Worm (Caenorhabditis elegans) whole organism, L3 larva: ENCODE measurements around the gene aagr-1.
"Not testable (repeated sequence)": the region's sequence is repeated elsewhere in the genome, so short reads cannot be mapped to it uniquely, and the experiment has no call there.

Experiments used
- R02D3.7 ChIP-seq: fragments of 150-350 bp; optimal IDR thresholded peaks from 2 replicates; lab custom pipeline; 2014; ENCODE audit warnings: missing biosample characterization, missing genetic modification characterization
- aly-2 ChIP-seq: fragments of 150-350 bp; optimal IDR thresholded peaks from 2 replicates; lab custom pipeline; 2014; ENCODE audit warnings: missing biosample characterization, missing genetic modification characterization
- ama-1 ChIP-seq: fragments of 150-350 bp; optimal IDR thresholded peaks from 2 replicates; lab custom pipeline; 2018
- ceh-16 ChIP-seq: sonication (generic microtip); optimal IDR thresholded peaks from 2 replicates; lab custom pipeline; 2017; ENCODE audit warnings: missing biosample characterization, missing genetic modification characterization
- ceh-28 ChIP-seq: fragments of 150-350 bp; optimal IDR thresholded peaks from 2 replicates; lab custom pipeline; 2014; ENCODE audit warnings: missing biosample characterization, missing genetic modification reagents, missing genetic modification characterization
- ceh-82 ChIP-seq: fragments of 150-350 bp; optimal IDR thresholded peaks from 2 replicates; lab custom pipeline; 2014; ENCODE audit warnings: missing biosample characterization, missing genetic modification characterization
- daf-12 ChIP-seq: fragments of 150-350 bp; optimal IDR thresholded peaks from 2 replicates; lab custom pipeline; 2014; ENCODE audit warnings: missing biosample characterization, missing genetic modification reagents, missing genetic modification characterization
- egl-27 ChIP-seq: sonication (generic microtip); optimal IDR thresholded peaks from 4 replicates; lab custom pipeline; 2017; ENCODE audit warnings: missing biosample characterization, missing genetic modification reagents, missing genetic modification characterization
- egl-5 ChIP-seq: fragments of 150-350 bp; optimal IDR thresholded peaks from 2 replicates; lab custom pipeline; 2017; ENCODE audit warnings: missing biosample characterization, missing genetic modification reagents, missing genetic modification characterization, inconsistent platforms
- elt-2 ChIP-seq: sonication (generic microtip); optimal IDR thresholded peaks from 2 replicates; lab custom pipeline; 2016; ENCODE audit warnings: missing genetic modification reagents, mild to moderate bottlenecking, missing genetic modification characterization, missing compliant biosample characterization
- eor-1 ChIP-seq, 2 experiments: fragments of 150-350 bp; optimal IDR thresholded peaks; 2 replicates each; lab custom pipeline; 2014 to 2018; ENCODE audit warnings: missing biosample characterization in 2 of 2, missing genetic modification characterization in 2 of 2
- fkh-10 ChIP-seq: sonication (generic microtip); optimal IDR thresholded peaks from 2 replicates; lab custom pipeline; 2017; ENCODE audit warnings: missing biosample characterization, missing genetic modification reagents, missing genetic modification characterization
- fkh-2 ChIP-seq: fragments of 150-350 bp; optimal IDR thresholded peaks from 2 replicates; lab custom pipeline; 2014; ENCODE audit warnings: missing biosample characterization, missing genetic modification reagents, missing genetic modification characterization
- fos-1 ChIP-seq: fragments of 150-350 bp; optimal IDR thresholded peaks from 2 replicates; lab custom pipeline; 2014; ENCODE audit warnings: missing biosample characterization, missing genetic modification characterization
- hmg-11 ChIP-seq: sonication (generic microtip); optimal IDR thresholded peaks from 2 replicates; lab custom pipeline; 2016; ENCODE audit warnings: missing genetic modification characterization, missing compliant biosample characterization
- jun-1 ChIP-seq: fragments of 150-350 bp; optimal IDR thresholded peaks from 2 replicates; lab custom pipeline; 2014; ENCODE audit warnings: missing biosample characterization, missing genetic modification reagents, missing genetic modification characterization
- lin-39 ChIP-seq: fragments of 150-350 bp; optimal IDR thresholded peaks from 2 replicates; lab custom pipeline; 2018; ENCODE audit warnings: missing biosample characterization, missing genetic modification reagents, missing genetic modification characterization
- lsy-12 ChIP-seq: sonication (generic microtip); optimal IDR thresholded peaks from 2 replicates; lab custom pipeline; 2016; ENCODE audit warnings: mild to moderate bottlenecking, missing genetic modification characterization, missing compliant biosample characterization
- mdl-1 ChIP-seq: fragments of 150-350 bp; optimal IDR thresholded peaks from 2 replicates; lab custom pipeline; 2014; ENCODE audit warnings: missing biosample characterization, missing genetic modification characterization
- mml-1 ChIP-seq: fragments of 150-350 bp; sonication (generic microtip); optimal IDR thresholded peaks from 3 replicates; lab custom pipeline; 2014; ENCODE audit warnings: missing biosample characterization, missing genetic modification characterization
- nfya-1 ChIP-seq: sonication (generic microtip); optimal IDR thresholded peaks from 2 replicates; lab custom pipeline; 2017; ENCODE audit warnings: missing genetic modification characterization, mild to moderate bottlenecking, missing compliant biosample characterization, antibody characterized with exemption, moderate library complexity; ENCODE audit not compliant: insufficient read depth
- nhr-12 ChIP-seq: fragments of 150-350 bp; optimal IDR thresholded peaks from 2 replicates; lab custom pipeline; 2014; ENCODE audit warnings: missing biosample characterization, missing genetic modification characterization
- nhr-237 ChIP-seq: fragments of 150-350 bp; optimal IDR thresholded peaks from 2 replicates; lab custom pipeline; 2014; ENCODE audit warnings: missing biosample characterization, missing genetic modification characterization
- nhr-25 ChIP-seq: sonication (generic microtip); optimal IDR thresholded peaks from 2 replicates; lab custom pipeline; 2017; ENCODE audit warnings: missing biosample characterization, missing genetic modification characterization
- nhr-28 ChIP-seq: fragments of 150-350 bp; optimal IDR thresholded peaks from 2 replicates; lab custom pipeline; 2014; ENCODE audit warnings: missing biosample characterization, missing genetic modification characterization
- nhr-43 ChIP-seq: sonication (generic microtip); optimal IDR thresholded peaks from 2 replicates; lab custom pipeline; 2016; ENCODE audit warnings: mild to moderate bottlenecking, missing genetic modification characterization, missing compliant biosample characterization; ENCODE audit not compliant: poor library complexity, severe bottlenecking
- nhr-76 ChIP-seq: fragments of 150-350 bp; sonication (generic microtip); optimal IDR thresholded peaks from 5 replicates; lab custom pipeline; 2014; ENCODE audit warnings: missing biosample characterization, missing genetic modification characterization
- pha-4 ChIP-seq: fragments of 150-350 bp; optimal IDR thresholded peaks from 2 replicates; lab custom pipeline; 2014; ENCODE audit warnings: missing biosample characterization, missing genetic modification reagents, missing genetic modification characterization
- sea-2 ChIP-seq: fragments of 150-350 bp; sonication (generic microtip); optimal IDR thresholded peaks from 4 replicates; lab custom pipeline; 2014; ENCODE audit warnings: missing biosample characterization, missing genetic modification reagents, missing genetic modification characterization
- tbx-2 ChIP-seq: sonication (generic microtip); optimal IDR thresholded peaks from 2 replicates; lab custom pipeline; 2016; ENCODE audit warnings: mild to moderate bottlenecking, missing genetic modification characterization, missing compliant biosample characterization
- unc-39 ChIP-seq: sonication (generic microtip); optimal IDR thresholded peaks from 4 replicates; lab custom pipeline; 2017; ENCODE audit warnings: missing biosample characterization, missing genetic modification characterization
- unc-62 ChIP-seq: fragments of 150-350 bp; sonication (generic microtip); optimal IDR thresholded peaks from 4 replicates; lab custom pipeline; 2014; ENCODE audit warnings: missing biosample characterization, missing genetic modification reagents, missing genetic modification characterization
- zag-1 ChIP-seq: fragments of 150-350 bp; optimal IDR thresholded peaks from 2 replicates; lab custom pipeline; 2014; ENCODE audit warnings: missing biosample characterization, missing genetic modification characterization
- ztf-4 ChIP-seq: fragments of 150-350 bp; optimal IDR thresholded peaks from 2 replicates; lab custom pipeline; 2014; ENCODE audit warnings: missing biosample characterization, missing genetic modification characterization

The aagr-1 gene

DNA sequence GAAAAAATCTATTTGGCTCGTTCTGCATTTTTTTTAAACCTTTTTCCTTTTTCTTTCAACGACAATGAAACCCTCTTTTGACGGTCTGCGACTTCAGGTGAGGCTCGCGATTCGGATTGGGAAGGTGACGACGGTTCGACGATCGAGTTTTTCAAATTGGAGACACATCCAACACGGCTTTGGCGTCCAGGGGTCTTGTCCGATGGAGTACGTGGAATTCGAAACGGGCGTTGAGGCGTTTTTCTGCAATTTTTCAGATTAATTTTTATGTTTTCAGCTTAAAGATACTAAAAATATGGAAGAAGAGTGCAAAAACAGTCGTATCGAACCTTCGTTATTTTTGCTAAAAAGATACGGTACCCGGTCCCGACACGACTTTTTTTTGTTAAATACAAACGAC, 22.8 kb downstream of the aagr-1 start, which contains the start of gene D2096.10:
Gene D2096.10 (minus strand): TSS at position 101 of the 400 bp plus-strand sequence.
- not testable (repeated sequence) for TF ChIP-seq nhr-25, nhr-237, nhr-43 (tag; lab: Kevin White, UChicago)

- TF ChIP-seq pha-4 (no peak), eor-1 (tag; optimal IDR thresholded peaks at IDR 0.05; lab: Kevin White, UChicago) (no peak), nhr-28 (tag; lab: Kevin White, UChicago) (no peak), nhr-237 (tag; lab: Kevin White, UChicago) (no peak), lsy-12 (tag; lab: Kevin White, UChicago) (no peak), fkh-10 (no peak), R02D3.7 (tag; lab: Kevin White, UChicago) (no peak), zag-1 (no peak), ceh-28 (tag; lab: Kevin White, UChicago) (no peak), nhr-12 (tag; lab: Kevin White, UChicago) (no peak), lin-39 (tag; lab: Kevin White, UChicago) (no peak), ceh-16 (tag; lab: Kevin White, UChicago) (no peak), aly-2 (tag; lab: Kevin White, UChicago) (no peak), elt-2 (tag; lab: Kevin White, UChicago) (no peak), jun-1 (tag; lab: Kevin White, UChicago) (no peak)
Observed at ce11 chrIV:8394105-8394504, 27.8 kb downstream of the aagr-1 start, which contains the start of gene D2096.11. Gene D2096.11, minus strand, starts transcription at chrIV:8394205.

DNA sequence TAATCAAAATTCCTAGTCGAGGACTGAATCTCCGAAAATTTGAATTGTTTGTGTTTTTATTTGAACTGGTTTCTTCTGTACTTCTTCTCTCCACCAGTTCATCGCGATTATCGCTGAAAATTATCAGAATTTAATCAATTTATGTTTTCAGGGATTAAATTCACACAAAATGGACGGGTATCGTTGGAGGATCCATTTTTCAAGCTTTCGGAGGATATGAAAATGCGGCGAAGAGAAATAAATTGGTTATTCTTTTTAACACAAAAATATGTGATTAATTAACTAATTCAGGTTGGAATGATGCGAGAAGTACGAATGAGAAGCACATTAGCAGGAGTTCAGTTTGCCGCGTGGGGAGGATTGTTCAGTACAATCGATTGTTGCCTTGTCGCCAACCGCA, 30.0 kb downstream of the aagr-1 start, which contains the start of gene timm-17B.2:
Gene timm-17B.2 (plus strand): TSS at position 301 of the 400 bp plus-strand sequence.
- TF ChIP-seq fos-1 (tag; lab: Kevin White, UChicago), result no peak
- no peak for TF ChIP-seq ztf-4 (tag; lab: Kevin White, UChicago)
- TF ChIP-seq ama-1 (lab: Kevin White, UChicago), result no peak

ce11 chrIV:8397814-8398213, 31.5 kb downstream of the aagr-1 start:
- TF ChIP-seq egl-5 (tag; lab: Kevin White, UChicago) (no peak), unc-39 (tag; lab: Kevin White, UChicago) (no peak), ceh-28 (tag; lab: Kevin White, UChicago) (no peak), tbx-2 (tag; lab: Kevin White, UChicago) (no peak), mml-1 (tag; lab: Kevin White, UChicago) (no peak), nhr-12 (tag; lab: Kevin White, UChicago) (no peak), nhr-76 (tag; lab: Kevin White, UChicago) (no peak), zag-1 (no peak), fos-1 (tag; lab: Kevin White, UChicago) (no peak), lin-39 (tag; lab: Kevin White, UChicago) (no peak), nhr-237 (tag; lab: Kevin White, UChicago) (no peak), jun-1 (tag; lab: Kevin White, UChicago) (no peak), egl-27 (tag; lab: Kevin White, UChicago) (no peak), daf-12 (no peak), nhr-43 (tag; lab: Kevin White, UChicago) (no peak), hmg-11 (tag; lab: Kevin White, UChicago) (no peak), ceh-82 (tag; lab: Kevin White, UChicago) (no peak), mdl-1 (tag; lab: Kevin White, UChicago) (no peak)

DNA sequence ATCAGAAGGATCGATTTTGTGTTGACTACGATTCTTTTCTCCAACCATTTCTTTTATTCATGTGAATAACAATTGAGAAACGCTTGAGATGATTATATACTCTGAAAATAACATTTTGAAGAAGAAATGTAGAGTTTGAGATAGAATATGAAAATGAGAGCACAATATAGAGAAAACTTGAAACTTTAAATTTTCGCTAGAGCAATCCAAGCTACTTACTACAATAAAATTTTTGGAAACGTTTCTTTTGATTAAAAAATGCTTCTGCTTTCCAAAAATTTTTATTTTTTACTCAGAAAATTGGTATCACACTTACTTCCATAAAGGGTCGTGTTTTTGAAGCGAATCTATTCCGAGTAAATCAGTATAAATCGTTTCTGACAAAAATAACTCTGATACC, 54.6 kb downstream of the aagr-1 start, which contains the start of gene M116.5:
Gene M116.5 (minus strand): TSS at position 101 of the 400 bp plus-strand sequence.
- TF ChIP-seq sea-2 (GFP tag; lab: Kevin White, UChicago), result no peak
- TF ChIP-seq nhr-237 (tag; lab: Kevin White, UChicago), result no peak
- no peak for TF ChIP-seq ceh-16 (tag; lab: Kevin White, UChicago)
- no peak for TF ChIP-seq mml-1 (tag; lab: Kevin White, UChicago)
- no peak for TF ChIP-seq nfya-1 (tag; lab: Kevin White, UChicago)
- TF ChIP-seq egl-27 (tag; lab: Kevin White, UChicago), result no peak
- no peak for TF ChIP-seq ceh-28 (tag; lab: Kevin White, UChicago)
- TF ChIP-seq unc-62 (GFP tag; lab: Kevin White, UChicago), result no peak
- no peak for TF ChIP-seq fkh-2 (tag; lab: Kevin White, UChicago)
- TF ChIP-seq nhr-25 (tag; lab: Kevin White, UChicago), result no peak
- TF ChIP-seq lsy-12 (tag; lab: Kevin White, UChicago), result no peak
- no peak for TF ChIP-seq daf-12
- no peak for TF ChIP-seq ama-1 (lab: Kevin White, UChicago)
- TF ChIP-seq, all 47 proteins: peak for 0
